Fruit fly (Drosophila melanogaster) S2 (cell line): Measurements from ENCODE around the gene CG14692.

Experiments
- CG8478 ChIP-seq: fragments of >200 bp; optimal IDR thresholded peaks from 2 replicates; lab custom pipeline; 2018
- CTCF ChIP-seq, 2 experiments: fragments of >200 bp; optimal IDR thresholded peaks; 2 replicates each; lab custom pipeline; 2018

- TF ChIP-seq CTCF (optimal IDR thresholded peaks at IDR 0.05; lab: Kevin White, UChicago) (no peak), CG8478 (lab: Kevin White, UChicago) (no peak)
Measured at dm6 chr3R:10775246-10775645, 28.5 kb downstream of the CG14692 start.
